Worm (Caenorhabditis elegans) whole organism, young adult: Measurements from ENCODE around the gene C50B6.9.
A peak's percentile ranks its signal among the peaks of the same experiment; 100 is the strongest.

Experiments
- B0019.2 ChIP-seq: fragments of 200-800 bp; sonication (Bioruptor generic); conservative IDR thresholded peaks from 2 replicates; pipeline ENCODE4 v1.3.6; 2022; ENCODE audit warnings: missing genetic modification reagents, missing genetic modification characterization, missing compliant biosample characterization
- F10E7.11 ChIP-seq: sonication (generic microtip); optimal IDR thresholded peaks from 2 replicates; lab custom pipeline; 2017; ENCODE audit warnings: mild to moderate bottlenecking, missing genetic modification characterization, moderate library complexity, missing compliant biosample characterization
- F22D6.2 ChIP-seq: sonication (generic microtip); optimal IDR thresholded peaks from 2 replicates; lab custom pipeline; 2016; ENCODE audit warnings: mild to moderate bottlenecking, missing genetic modification characterization, missing compliant biosample characterization
- F49E8.2 ChIP-seq: sonication (generic microtip); optimal IDR thresholded peaks from 3 replicates; lab custom pipeline; 2017; ENCODE audit warnings: missing genetic modification characterization, mild to moderate bottlenecking, missing compliant biosample characterization, antibody characterized with exemption, moderate library complexity; ENCODE audit not compliant: insufficient read depth
- F52B5.7 ChIP-seq: sonication (generic microtip); optimal IDR thresholded peaks from 2 replicates; lab custom pipeline; 2016; ENCODE audit warnings: mild to moderate bottlenecking, missing genetic modification characterization, missing compliant biosample characterization
- F57A8.1 ChIP-seq: fragments of 200-800 bp; sonication (Bioruptor generic); optimal IDR thresholded peaks from 2 replicates; lab custom pipeline; 2018; ENCODE audit warnings: mild to moderate bottlenecking, missing genetic modification characterization, moderate library complexity, missing compliant biosample characterization
- T07F8.4 ChIP-seq: sonication (generic microtip); optimal IDR thresholded peaks from 2 replicates; lab custom pipeline; 2016; ENCODE audit warnings: mild to moderate bottlenecking, missing genetic modification characterization, moderate library complexity, missing compliant biosample characterization
- Y53G8AR.9 ChIP-seq: fragments of 200-800 bp; sonication (Bioruptor generic); conservative IDR thresholded peaks from 2 replicates; pipeline ENCODE4 v1.3.6; 2022; ENCODE audit warnings: missing genetic modification reagents, missing genetic modification characterization, missing compliant biosample characterization
- Y67H2A.10 ChIP-seq: fragments of 200-800 bp; sonication (Bioruptor generic); conservative IDR thresholded peaks from 2 replicates; pipeline ENCODE4 v1.3.6; 2022; ENCODE audit warnings: missing genetic modification reagents, missing genetic modification characterization, missing compliant biosample characterization
- Y79H2A.3 ChIP-seq: fragments of 200-800 bp; sonication (Bioruptor generic); conservative IDR thresholded peaks from 2 replicates; pipeline ENCODE4 v1.3.6; 2022; ENCODE audit warnings: missing genetic modification reagents, missing genetic modification characterization, missing compliant biosample characterization
- ZK185.1 ChIP-seq: sonication (generic microtip); optimal IDR thresholded peaks from 2 replicates; lab custom pipeline; 2016; ENCODE audit warnings: mild to moderate bottlenecking, missing genetic modification characterization, missing compliant biosample characterization; ENCODE audit not compliant: poor library complexity, severe bottlenecking
- aptf-3 ChIP-seq: fragments of 200-800 bp; sonication (Bioruptor generic); IDR thresholded peaks from 2 replicates; pipeline ENCODE4 v1.3.6; 2022; ENCODE audit warnings: missing genetic modification characterization, missing compliant biosample characterization
- athp-1 ChIP-seq: sonication (generic microtip); optimal IDR thresholded peaks from 2 replicates; lab custom pipeline; 2017; ENCODE audit warnings: mild to moderate bottlenecking, missing genetic modification characterization, missing compliant biosample characterization
- attf-6 ChIP-seq: fragments of 200-800 bp; sonication (Bioruptor generic); IDR thresholded peaks from 2 replicates; pipeline ENCODE4 v1.3.6; 2022; ENCODE audit warnings: missing genetic modification reagents, missing genetic modification characterization, missing compliant biosample characterization
- bed-2 ChIP-seq: fragments of 200-800 bp; sonication (Bioruptor generic); IDR thresholded peaks from 2 replicates; pipeline ENCODE4 v1.3.6; 2022; ENCODE audit warnings: missing genetic modification reagents, missing genetic modification characterization, missing compliant biosample characterization
- cebp-1 ChIP-seq, 2 experiments: fragments of 200-800 bp in 1 of 2; sonication (Bioruptor generic) in 1 of 2; sonication (generic microtip) in 1 of 2; IDR thresholded peaks in 1 of 2; optimal IDR thresholded peaks in 1 of 2; 2 replicates each; pipeline versions ENCODE4 v1.3.6 to Lab custom; 2017 to 2022; ENCODE audit warnings: missing compliant biosample characterization in 2 of 2, missing genetic modification characterization in 2 of 2, mild to moderate bottlenecking in 1 of 2, missing genetic modification reagents in 1 of 2, moderate library complexity in 1 of 2
- ceh-40 ChIP-seq: fragments of 200-800 bp; sonication (Bioruptor generic); IDR thresholded peaks from 2 replicates; pipeline ENCODE4 v1.3.6; 2022; ENCODE audit warnings: missing genetic modification characterization, missing compliant biosample characterization
- ceh-58 ChIP-seq: fragments of 200-800 bp; sonication (Bioruptor generic); IDR thresholded peaks from 2 replicates; pipeline ENCODE4 v1.3.6; 2022; ENCODE audit warnings: missing genetic modification characterization, missing compliant biosample characterization
- ceh-79 ChIP-seq: sonication (generic microtip); optimal IDR thresholded peaks from 2 replicates; lab custom pipeline; 2017; ENCODE audit warnings: mild to moderate bottlenecking, missing genetic modification characterization, missing compliant biosample characterization
- ceh-91 ChIP-seq: fragments of 200-800 bp; sonication (Bioruptor generic); IDR thresholded peaks from 2 replicates; pipeline ENCODE4 v1.3.6; 2022; ENCODE audit warnings: missing genetic modification reagents, missing genetic modification characterization, missing compliant biosample characterization
- dox-1 ChIP-seq: fragments of 200-800 bp; sonication (Bioruptor generic); IDR thresholded peaks from 2 replicates; pipeline ENCODE4 v1.3.6; 2022; ENCODE audit warnings: missing genetic modification reagents, missing genetic modification characterization, missing compliant biosample characterization
- dpff-1 ChIP-seq: sonication (generic microtip); optimal IDR thresholded peaks from 2 replicates; lab custom pipeline; 2017; ENCODE audit warnings: mild to moderate bottlenecking, missing genetic modification characterization, missing compliant biosample characterization
- efl-1 ChIP-seq: fragments of 150-350 bp; optimal IDR thresholded peaks from 2 replicates; lab custom pipeline; 2014; ENCODE audit warnings: missing biosample characterization, missing genetic modification reagents, missing genetic modification characterization
- egl-18 ChIP-seq: fragments of 200-800 bp; sonication (Bioruptor generic); IDR thresholded peaks from 2 replicates; pipeline ENCODE4 v1.3.6; 2022; ENCODE audit warnings: missing genetic modification reagents, missing genetic modification characterization, missing compliant biosample characterization
- ets-4 ChIP-seq: fragments of 200-800 bp; sonication (Bioruptor generic); optimal IDR thresholded peaks from 2 replicates; lab custom pipeline; 2018; ENCODE audit warnings: mild to moderate bottlenecking, missing genetic modification characterization, missing compliant biosample characterization
- fkh-3 ChIP-seq: sonication (generic microtip); optimal IDR thresholded peaks from 2 replicates; lab custom pipeline; 2016; ENCODE audit warnings: mild to moderate bottlenecking, missing genetic modification characterization, missing compliant biosample characterization
- hmg-1.2 ChIP-seq: fragments of 200-800 bp; sonication (Bioruptor generic); IDR thresholded peaks from 2 replicates; pipeline ENCODE4 v1.3.6; 2022; ENCODE audit warnings: missing genetic modification reagents, missing genetic modification characterization, missing compliant biosample characterization
- let-607 ChIP-seq, 2 experiments: fragments of 200-800 bp in 1 of 2; sonication (Bioruptor generic) in 1 of 2; sonication (generic microtip) in 1 of 2; optimal IDR thresholded peaks; 2 replicates each; lab custom pipeline; 2016 to 2018; ENCODE audit warnings: mild to moderate bottlenecking in 2 of 2, missing compliant biosample characterization in 2 of 2, missing genetic modification characterization in 2 of 2, moderate library complexity in 2 of 2, missing genotype in 1 of 2
- lin-54 ChIP-seq: fragments of 200-800 bp; sonication (Bioruptor generic); optimal IDR thresholded peaks from 2 replicates; lab custom pipeline; 2018; ENCODE audit warnings: mild to moderate bottlenecking, missing genetic modification characterization, missing compliant biosample characterization
- lir-1 ChIP-seq: fragments of 200-800 bp; sonication (Bioruptor generic); conservative IDR thresholded peaks from 2 replicates; pipeline ENCODE4 v1.3.6; 2022; ENCODE audit warnings: missing genetic modification reagents, missing genetic modification characterization, missing compliant biosample characterization
- mcd-1 ChIP-seq: fragments of 200-800 bp; sonication (Bioruptor generic); IDR thresholded peaks from 2 replicates; pipeline ENCODE4 v1.3.6; 2022; ENCODE audit warnings: missing genetic modification reagents, missing genetic modification characterization, missing compliant biosample characterization
- nfyb-1 ChIP-seq: fragments of 200-800 bp; sonication (Bioruptor generic); IDR thresholded peaks from 2 replicates; pipeline ENCODE4 v1.3.6; 2022; ENCODE audit warnings: missing genetic modification reagents, missing genetic modification characterization, missing compliant biosample characterization
- nhr-120 ChIP-seq: fragments of 200-800 bp; sonication (Bioruptor generic); IDR thresholded peaks from 2 replicates; pipeline ENCODE4 v1.3.6; 2022; ENCODE audit warnings: missing genetic modification characterization, missing compliant biosample characterization
- nhr-179 ChIP-seq: sonication (generic microtip); optimal IDR thresholded peaks from 2 replicates; lab custom pipeline; 2016; ENCODE audit warnings: mild to moderate bottlenecking, missing genetic modification characterization, missing compliant biosample characterization
- nhr-27 ChIP-seq: fragments of 200-800 bp; sonication (Bioruptor generic); optimal IDR thresholded peaks from 2 replicates; lab custom pipeline; 2018; ENCODE audit warnings: mild to moderate bottlenecking, missing genetic modification characterization, moderate library complexity, missing compliant biosample characterization
- nhr-90 ChIP-seq: sonication (generic microtip); optimal IDR thresholded peaks from 2 replicates; lab custom pipeline; 2016; ENCODE audit warnings: missing genotype, mild to moderate bottlenecking, missing genetic modification characterization, missing compliant biosample characterization
- pbrm-1 ChIP-seq: fragments of 200-800 bp; sonication (Bioruptor generic); IDR thresholded peaks from 2 replicates; pipeline ENCODE4 v1.3.6; 2022; ENCODE audit warnings: missing genetic modification reagents, missing genetic modification characterization, missing compliant biosample characterization
- rcor-1 ChIP-seq: fragments of 200-800 bp; sonication (Bioruptor generic); IDR thresholded peaks from 2 replicates; pipeline ENCODE4 v1.3.6; 2022; ENCODE audit warnings: missing genetic modification reagents, missing genetic modification characterization, missing compliant biosample characterization
- rec-8 ChIP-seq, 2 experiments: sonication (generic microtip); optimal IDR thresholded peaks; 2 replicates each; lab custom pipeline; 2016; ENCODE audit warnings: mild to moderate bottlenecking in 2 of 2, missing genetic modification characterization in 2 of 2, missing genetic modification reagents in 2 of 2, missing genotype in 2 of 2, missing biosample characterization in 1 of 2, missing compliant biosample characterization in 1 of 2, moderate library complexity in 1 of 2
- sdz-38 ChIP-seq: sonication (generic microtip); optimal IDR thresholded peaks from 2 replicates; lab custom pipeline; 2016; ENCODE audit warnings: missing genotype, missing genetic modification characterization, missing compliant biosample characterization
- snpc-1.3 ChIP-seq: sonication (generic microtip); optimal IDR thresholded peaks from 2 replicates; lab custom pipeline; 2017; ENCODE audit warnings: missing genetic modification characterization, mild to moderate bottlenecking, missing compliant biosample characterization, antibody characterized with exemption, moderate library complexity, missing genotype, missing genetic modification reagents; ENCODE audit not compliant: insufficient read depth
- sptf-2 ChIP-seq: fragments of 200-800 bp; sonication (Bioruptor generic); optimal IDR thresholded peaks from 2 replicates; lab custom pipeline; 2018; ENCODE audit warnings: mild to moderate bottlenecking, missing genetic modification characterization, missing compliant biosample characterization
- tbx-9 ChIP-seq: sonication (generic microtip); optimal IDR thresholded peaks from 2 replicates; lab custom pipeline; 2016; ENCODE audit warnings: borderline replicate concordance, missing genetic modification characterization, inconsistent platforms, missing compliant biosample characterization
- unc-130 ChIP-seq: sonication (generic microtip); optimal IDR thresholded peaks from 2 replicates; lab custom pipeline; 2016; ENCODE audit warnings: missing genetic modification reagents, missing genetic modification characterization, missing compliant biosample characterization
- zfh-2 ChIP-seq: fragments of 200-800 bp; sonication (Bioruptor generic); conservative IDR thresholded peaks from 2 replicates; pipeline ENCODE4 v1.3.6; 2022; ENCODE audit warnings: missing genetic modification reagents, missing genetic modification characterization, missing compliant biosample characterization
- ztf-22 ChIP-seq: fragments of 200-800 bp; sonication (Bioruptor generic); optimal IDR thresholded peaks from 2 replicates; lab custom pipeline; 2018; ENCODE audit warnings: mild to moderate bottlenecking, missing genetic modification characterization, moderate library complexity, missing compliant biosample characterization
- ztf-3 ChIP-seq: fragments of 200-800 bp; sonication (Bioruptor generic); optimal IDR thresholded peaks from 2 replicates; lab custom pipeline; 2018; ENCODE audit warnings: mild to moderate bottlenecking, missing genetic modification characterization, missing compliant biosample characterization

Gene C50B6.9

DNA sequence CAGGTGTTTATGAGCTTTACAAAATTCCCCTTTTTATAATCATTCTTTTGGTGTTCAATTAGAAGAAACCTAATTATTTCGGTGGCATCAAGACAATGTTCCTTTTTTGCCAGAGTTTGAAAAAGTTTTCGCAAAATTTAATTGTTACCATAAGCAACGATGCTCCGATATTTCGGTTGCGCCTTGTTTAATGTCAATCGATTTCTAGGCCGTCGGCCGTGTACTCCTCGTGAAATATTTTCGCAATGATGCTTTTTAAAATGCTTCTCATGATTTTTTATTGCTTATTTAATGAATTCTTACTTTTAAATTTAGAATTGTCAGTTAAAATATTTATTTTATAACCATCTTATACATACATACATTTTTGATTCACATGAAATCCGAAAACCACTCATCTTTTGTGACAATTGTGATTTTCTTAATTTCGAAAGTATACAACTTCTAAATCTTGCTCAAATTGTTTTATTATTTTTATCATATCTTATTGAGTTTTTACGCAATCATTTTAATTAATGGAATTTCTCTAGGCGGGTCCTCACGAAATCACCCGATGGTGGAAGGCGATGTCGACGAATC lies 23.0 kb upstream of the C50B6.9 start, which contains the start of gene C50B6.3 (continued):
- no peak for TF ChIP-seq F10E7.11
- 0 out of 2 replicates have a peak, but pooled peaks have one; percentile 23 for TF ChIP-seq bed-2 (GFP tag; lab: Robert Waterston, UW)
- no peak for TF ChIP-seq F22D6.2
- peak; percentile 47; the same call in 1 of the 2 replicates for TF ChIP-seq ceh-91 (GFP tag; lab: Robert Waterston, UW)
- no peak for TF ChIP-seq nhr-179 (tag; lab: Kevin White, UChicago)
- TF ChIP-seq dox-1 (GFP tag; lab: Robert Waterston, UW) = peak; percentile 60; the same call in 1 of the 2 replicates
- no peak for TF ChIP-seq ceh-58 (GFP tag; lab: Robert Waterston, UW)
- peak in 1 of 2 experiments; percentile 14 for TF ChIP-seq rec-8 (tag; optimal IDR thresholded peaks at IDR 0.05; lab: Kevin White, UChicago)
- no peak for TF ChIP-seq zfh-2 (GFP tag; lab: Robert Waterston, UW)
- TF ChIP-seq nhr-90 (tag; lab: Kevin White, UChicago) = no peak
- peak; percentile 96 for TF ChIP-seq ZK185.1 (tag; lab: Kevin White, UChicago)
- TF ChIP-seq tbx-9 (tag; lab: Kevin White, UChicago) = no peak
- TF ChIP-seq F52B5.7 = no peak
- no peak for TF ChIP-seq F57A8.1 (GFP tag; lab: Kevin White, UChicago)
- no peak for TF ChIP-seq ztf-3 (GFP tag; lab: Kevin White, UChicago)
- no peak for TF ChIP-seq Y79H2A.3
- TF ChIP-seq lir-1 (GFP tag; lab: Robert Waterston, UW) = no peak
- no peak for TF ChIP-seq egl-18 (GFP tag; lab: Robert Waterston, UW)
- TF ChIP-seq nfyb-1 (GFP tag; lab: Robert Waterston, UW) = no peak
- peak; percentile 71 for TF ChIP-seq lin-54
- TF ChIP-seq let-607 (tag; optimal IDR thresholded peaks at IDR 0.05; lab: Kevin White, UChicago) = no peak
- TF ChIP-seq ceh-40 (GFP tag; lab: Robert Waterston, UW) = no peak
- peak; percentile 59; the same call in 1 of the 2 replicates for TF ChIP-seq mcd-1 (GFP tag; lab: Robert Waterston, UW)
- no peak for TF ChIP-seq cebp-1 (GFP tag; IDR thresholded peaks at IDR 0.05; lab: Robert Waterston, UW)
- TF ChIP-seq cebp-1 (tag; optimal IDR thresholded peaks at IDR 0.05; lab: Kevin White, UChicago) = no peak
- TF ChIP-seq sptf-2 (GFP tag; lab: Kevin White, UChicago) = no peak
- TF ChIP-seq aptf-3 = no peak
- no peak for TF ChIP-seq ets-4
- TF ChIP-seq pbrm-1 (GFP tag; lab: Robert Waterston, UW) = no peak
- peak; percentile 11 for TF ChIP-seq efl-1 (GFP tag; lab: Kevin White, UChicago)
- TF ChIP-seq Y67H2A.10 (GFP tag; lab: Robert Waterston, UW) = no peak
- no peak for TF ChIP-seq dpff-1
- TF ChIP-seq sdz-38 = no peak
- TF ChIP-seq unc-130 (GFP tag; lab: Kevin White, UChicago) = peak; percentile 70
- TF ChIP-seq nhr-27 (tag; lab: Kevin White, UChicago) = no peak
- no peak for TF ChIP-seq fkh-3 (tag; lab: Kevin White, UChicago)
- TF ChIP-seq hmg-1.2 (GFP tag; lab: Robert Waterston, UW) = 0 out of 2 replicates have a peak, but pooled peaks have one; percentile 35
- TF ChIP-seq snpc-1.3 (tag; lab: Kevin White, UChicago) = no peak
- no peak for TF ChIP-seq attf-6 (GFP tag; lab: Robert Waterston, UW)
- no peak for TF ChIP-seq ztf-22 (GFP tag; lab: Kevin White, UChicago)
- no peak; the same call in 1 of the 2 replicates for TF ChIP-seq Y53G8AR.9 (GFP tag; lab: Robert Waterston, UW)
- TF ChIP-seq ceh-79 = no peak
- no peak for TF ChIP-seq F49E8.2
- no peak for TF ChIP-seq T07F8.4 (tag; lab: Kevin White, UChicago)
- TF ChIP-seq athp-1 = peak; percentile 30
- TF ChIP-seq nhr-120 (GFP tag; lab: Robert Waterston, UW) = no peak
- no peak for TF ChIP-seq B0019.2 (GFP tag; lab: Robert Waterston, UW)
- no peak for TF ChIP-seq rcor-1 (GFP tag; lab: Robert Waterston, UW)
